Fruit fly (Drosophila melanogaster): ENCODE results near the gene Sap47.

Sap47 gene

dm6 chr3R:15993139-15993804 is 58.4 kb downstream of the Sap47 start (continued):
- TF ChIP-seq CG10321 (GFP tag; IDR thresholded peaks at IDR 0.05) (peak; percentile 85), CG10209 (GFP tag; optimal IDR thresholded peaks at IDR 0.05) (no peak), bbx (GFP tag; IDR thresholded peaks at IDR 0.05; ENCODE audit: partially characterized antibody) (peak; percentile 49), mirr (GFP tag; optimal IDR thresholded peaks at IDR 0.05) (peak; percentile 88), CG4360 (GFP tag; IDR thresholded peaks at IDR 0.05) (peak; percentile 100), CoRest (tag; optimal IDR thresholded peaks at IDR 0.05) (peak; percentile 22), Pdp1 (GFP tag; optimal IDR thresholded peaks at IDR 0.05) (peak in 1 of 2 experiments; percentile 15), CG5180 (GFP tag; optimal IDR thresholded peaks at IDR 0.05) (no peak), CG1832 (GFP tag; optimal IDR thresholded peaks at IDR 0.05) (peak; percentile 87), chm (GFP tag; IDR thresholded peaks at IDR 0.05) (peak; percentile 40; the same call in 1 of the 2 replicates), Deaf1 (tag; optimal IDR thresholded peaks at IDR 0.05) (peak; percentile 55), Gsc (GFP tag; IDR thresholded peaks at IDR 0.05) (no peak), CG17912 (GFP tag; optimal IDR thresholded peaks at IDR 0.05) (peak; percentile 42), nerfin-2 (GFP tag; IDR thresholded peaks at IDR 0.05; ENCODE audit: partially characterized antibody) (peak; percentile 51), CG43689 (GFP tag; IDR thresholded peaks at IDR 0.05) (no peak), GATAe (GFP tag; conservative IDR thresholded peaks at IDR 0.05) (peak; percentile 92), CG13424 (tag; optimal IDR thresholded peaks at IDR 0.05) (peak; percentile 12), CG7271 (tag; optimal IDR thresholded peaks at IDR 0.05) (no peak), run (tag; optimal IDR thresholded peaks at IDR 0.05) (peak; percentile 32), gem (tag; optimal IDR thresholded peaks at IDR 0.05) (peak; percentile 57), grau (tag; optimal IDR thresholded peaks at IDR 0.05) (peak; percentile 21), chinmo (GFP tag; IDR thresholded peaks at IDR 0.05; ENCODE audit: partially characterized antibody) (peak; percentile 93; the same call in 3 of the 4 replicates), oc (tag; optimal IDR thresholded peaks at IDR 0.05) (peak; percentile 30), Ptx1 (GFP tag; IDR thresholded peaks at IDR 0.05) (no peak), CG12071 (GFP tag; optimal IDR thresholded peaks at IDR 0.05) (peak; percentile 2), Adf1 (GFP tag; IDR thresholded peaks at IDR 0.05) (peak; percentile 80), Nf-YB (GFP tag; optimal IDR thresholded peaks at IDR 0.05) (peak; percentile 99), Trl (optimal IDR thresholded peaks at IDR 0.05) (peak; percentile 84 to 86), Trl (GFP tag; optimal IDR thresholded peaks at IDR 0.05) (no peak), Dref (GFP tag; IDR thresholded peaks at IDR 0.05) (0 out of 2 replicates have a peak, but pooled peaks have one; percentile 15), fd102C (GFP tag; optimal IDR thresholded peaks at IDR 0.05) (no peak), psq (GFP tag; optimal IDR thresholded peaks at IDR 0.05) (peak; percentile 1), HmgZ (tag; optimal IDR thresholded peaks at IDR 0.05) (peak; percentile 81), Xrp1 (GFP tag; IDR thresholded peaks at IDR 0.05) (0 out of 2 replicates have a peak, but pooled peaks have one; percentile 17), nom (GFP tag; optimal IDR thresholded peaks at IDR 0.05) (peak; percentile 31), CG5953 (GFP tag; IDR thresholded peaks at IDR 0.05) (no peak), CG4282 (GFP tag; optimal IDR thresholded peaks at IDR 0.05) (no peak), peb (GFP tag; IDR thresholded peaks at IDR 0.05) (no peak), CG7963 (GFP tag; IDR thresholded peaks at IDR 0.05; ENCODE audit: partially characterized antibody) (no peak), Drgx (GFP tag; IDR thresholded peaks at IDR 0.05) (peak; percentile 48; the same call in 1 of the 2 replicates), CG12391 (tag; optimal IDR thresholded peaks at IDR 0.05) (peak; percentile 32), CG13894 (tag; optimal IDR thresholded peaks at IDR 0.05) (no peak), bigmax (GFP tag; optimal IDR thresholded peaks at IDR 0.05) (no peak), sima (GFP tag; optimal IDR thresholded peaks at IDR 0.05) (no peak), Jarid2 (GFP tag; optimal IDR thresholded peaks at IDR 0.05) (peak; percentile 59), CG34376 (GFP tag; optimal IDR thresholded peaks at IDR 0.05) (peak; percentile 71), amos (GFP tag; IDR thresholded peaks at IDR 0.05; ENCODE audit: partially characterized antibody) (peak; percentile 4; the same call in 1 of the 2 replicates), lola (GFP tag; optimal IDR thresholded peaks at IDR 0.05) (peak in 1 of 3 experiments; percentile 32)

Measured in whole organism, embryonic.